Fruit fly (Drosophila melanogaster) whole organism, embryonic: ENCODE results near the gene Cat.

Source experiments
- Adf1 ChIP-seq: fragments of 200-800 bp; sonication (Bioruptor generic); IDR thresholded peaks from 2 replicates; pipeline ENCODE4 v1.3.6; 2022; ENCODE audit warnings: missing biosample characterization, missing genetic modification characterization
- Atf-2 ChIP-seq: fragments of 200-800 bp; sonication (Bioruptor generic); optimal IDR thresholded peaks from 2 replicates; lab custom pipeline; 2016; ENCODE audit warnings: missing biosample characterization, missing genetic modification characterization
- CG10147 ChIP-seq: fragments of 200-800 bp; sonication (Bioruptor generic); optimal IDR thresholded peaks from 2 replicates; lab custom pipeline; 2019; ENCODE audit warnings: missing biosample characterization, mild to moderate bottlenecking, missing genetic modification characterization, moderate library complexity
- CG10274 ChIP-seq: fragments of 200-800 bp; sonication (Bioruptor generic); optimal IDR thresholded peaks from 3 replicates; lab custom pipeline; 2017; ENCODE audit warnings: missing biosample characterization, mild to moderate bottlenecking, missing genetic modification characterization
- CG10366 ChIP-seq: fragments of 200-800 bp; sonication (Bioruptor generic); IDR thresholded peaks from 2 replicates; pipeline ENCODE4 v1.3.6; 2022; ENCODE audit warnings: missing biosample characterization, missing genetic modification characterization
- CG10959 ChIP-seq: fragments of 200-800 bp; sonication (Bioruptor generic); IDR thresholded peaks from 2 replicates; pipeline ENCODE4 v1.3.6; 2022; ENCODE audit warnings: missing biosample characterization, missing genetic modification characterization
- CG12299 ChIP-seq: fragments of 200-800 bp; sonication (Bioruptor generic); optimal IDR thresholded peaks from 2 replicates; lab custom pipeline; 2018; ENCODE audit warnings: missing biosample characterization, mild to moderate bottlenecking, missing genetic modification characterization
- CG12659 ChIP-seq: fragments of 200-800 bp; sonication (Bioruptor generic); optimal IDR thresholded peaks from 3 replicates; lab custom pipeline; 2017; ENCODE audit warnings: mild to moderate bottlenecking, missing biosample characterization, missing genetic modification reagents, missing genetic modification characterization
- CG12942 ChIP-seq: fragments of 200-800 bp; sonication (Bioruptor generic); optimal IDR thresholded peaks from 3 replicates; lab custom pipeline; 2016; ENCODE audit warnings: missing biosample characterization, missing genetic modification characterization
- CG13296 ChIP-seq: fragments of 200-800 bp; sonication (Bioruptor generic); optimal IDR thresholded peaks from 3 replicates; lab custom pipeline; 2018; ENCODE audit warnings: missing biosample characterization, mild to moderate bottlenecking, missing genetic modification characterization
- CG15011 ChIP-seq: fragments of 200-800 bp; sonication (Bioruptor generic); optimal IDR thresholded peaks from 3 replicates; lab custom pipeline; 2018; ENCODE audit warnings: missing biosample characterization, mild to moderate bottlenecking, missing genetic modification characterization
- CG16779 ChIP-seq: fragments of 200-800 bp; sonication (Bioruptor generic); IDR thresholded peaks from 2 replicates; pipeline ENCODE4 v1.3.6; 2022; ENCODE audit warnings: missing biosample characterization, missing genetic modification characterization
- CG17612 ChIP-seq: fragments of 200-800 bp; sonication (Bioruptor generic); IDR thresholded peaks from 2 replicates; pipeline ENCODE4 v1.3.6; 2022; ENCODE audit warnings: missing biosample characterization, missing genetic modification characterization
- CG1832 ChIP-seq: fragments of 200-800 bp; sonication (Bioruptor generic); optimal IDR thresholded peaks from 2 replicates; lab custom pipeline; 2017; ENCODE audit warnings: missing biosample characterization, mild to moderate bottlenecking, missing genetic modification characterization, inconsistent platforms
- CG2889 ChIP-seq: fragments of 200-800 bp; sonication (Bioruptor generic); IDR thresholded peaks from 3 replicates; pipeline ENCODE4 v1.3.6; 2022; ENCODE audit warnings: missing biosample characterization, missing genetic modification characterization
- CG43689 ChIP-seq: fragments of 200-800 bp; sonication (Bioruptor generic); IDR thresholded peaks from 2 replicates; pipeline ENCODE4 v1.3.6; 2022; ENCODE audit warnings: missing biosample characterization, missing genetic modification characterization
- CG4820 ChIP-seq: fragments of 200-800 bp; sonication (Bioruptor generic); optimal IDR thresholded peaks from 3 replicates; lab custom pipeline; 2016; ENCODE audit warnings: missing biosample characterization, missing genetic modification characterization
- CG6175 ChIP-seq: fragments of 200-800 bp; sonication (Bioruptor generic); IDR thresholded peaks from 3 replicates; pipeline ENCODE4 v1.3.6; 2022; ENCODE audit warnings: missing biosample characterization, missing genetic modification characterization
- CG6654 ChIP-seq: fragments of 200-800 bp; sonication (Bioruptor generic); optimal IDR thresholded peaks from 2 replicates; lab custom pipeline; 2017; ENCODE audit warnings: missing biosample characterization, mild to moderate bottlenecking, missing genetic modification characterization
- CG8478 ChIP-seq: fragments of >200 bp; optimal IDR thresholded peaks from 2 replicates; lab custom pipeline; 2018
- Camta ChIP-seq: fragments of 200-800 bp; sonication (Bioruptor generic); optimal IDR thresholded peaks from 2 replicates; lab custom pipeline; 2016; ENCODE audit warnings: missing biosample characterization, missing genetic modification characterization
- Dip2 ChIP-seq: fragments of 200-800 bp; sonication (Bioruptor generic); IDR thresholded peaks from 2 replicates; pipeline ENCODE4 v1.3.6; 2022; ENCODE audit warnings: missing biosample characterization, missing genetic modification characterization
- Dll ChIP-seq: fragments of 200-800 bp; sonication (Bioruptor generic); IDR thresholded peaks from 4 replicates; pipeline ENCODE4 v1.3.6; 2022; ENCODE audit warnings: missing biosample characterization, missing genetic modification characterization; ENCODE audit not compliant: partially characterized antibody
- Fer3 ChIP-seq: fragments of 200-800 bp; sonication (Bioruptor generic); optimal IDR thresholded peaks from 2 replicates; lab custom pipeline; 2018; ENCODE audit warnings: missing biosample characterization, mild to moderate bottlenecking, missing genetic modification characterization, moderate library complexity
- Hand ChIP-seq: fragments of 200-800 bp; sonication (Bioruptor generic); optimal IDR thresholded peaks from 2 replicates; lab custom pipeline; 2017; ENCODE audit warnings: mild to moderate bottlenecking, missing biosample characterization, missing genetic modification reagents, missing genetic modification characterization
- Nf-YB ChIP-seq: fragments of 200-800 bp; sonication (Bioruptor generic); optimal IDR thresholded peaks from 3 replicates; lab custom pipeline; 2019; ENCODE audit warnings: missing biosample characterization, mild to moderate bottlenecking, missing genetic modification characterization, moderate library complexity
- Oli ChIP-seq: fragments of 200-800 bp; sonication (Bioruptor generic); optimal IDR thresholded peaks from 2 replicates; lab custom pipeline; 2018; ENCODE audit warnings: missing biosample characterization, mild to moderate bottlenecking, missing genetic modification characterization, moderate library complexity
- PHDP ChIP-seq: fragments of 200-800 bp; sonication (Bioruptor generic); optimal IDR thresholded peaks from 3 replicates; lab custom pipeline; 2018; ENCODE audit warnings: missing biosample characterization, mild to moderate bottlenecking, missing genetic modification characterization, moderate library complexity
- Rx ChIP-seq: fragments of 200-800 bp; sonication (Bioruptor generic); IDR thresholded peaks from 2 replicates; pipeline ENCODE4 v1.3.6; 2022; ENCODE audit warnings: missing biosample characterization, missing genetic modification characterization
- Taf1 ChIP-seq: fragments of 200-800 bp; sonication (Bioruptor generic); IDR thresholded peaks from 2 replicates; pipeline ENCODE4 v1.3.6; 2022; ENCODE audit warnings: missing biosample characterization, missing genetic modification characterization
- bbx ChIP-seq: fragments of 200-800 bp; sonication (Bioruptor generic); IDR thresholded peaks from 2 replicates; pipeline ENCODE4 v1.3.6; 2022; ENCODE audit warnings: missing biosample characterization, missing genetic modification characterization; ENCODE audit not compliant: partially characterized antibody
- cad ChIP-seq: fragments of >200 bp; optimal IDR thresholded peaks from 2 replicates; lab custom pipeline; 2017; ENCODE audit warnings: missing biosample characterization, missing genetic modification characterization
- ci ChIP-seq: fragments of 200-800 bp; sonication (Bioruptor generic); IDR thresholded peaks from 3 replicates; pipeline ENCODE4 v1.3.6; 2022; ENCODE audit warnings: missing biosample characterization, missing genetic modification characterization
- corto ChIP-seq: fragments of 200-800 bp; sonication (Bioruptor generic); optimal IDR thresholded peaks from 2 replicates; lab custom pipeline; 2016; ENCODE audit warnings: missing biosample characterization, mild to moderate bottlenecking, missing genetic modification characterization, moderate library complexity
- dmrt11E ChIP-seq: fragments of 200-800 bp; sonication (Bioruptor generic); optimal IDR thresholded peaks from 3 replicates; lab custom pipeline; 2018; ENCODE audit warnings: missing biosample characterization, mild to moderate bottlenecking, missing genetic modification characterization, moderate library complexity
- dmrt99B ChIP-seq: fragments of 200-800 bp; sonication (Bioruptor generic); optimal IDR thresholded peaks from 2 replicates; lab custom pipeline; 2018; ENCODE audit warnings: missing biosample characterization, mild to moderate bottlenecking, missing genetic modification characterization, moderate library complexity
- fd102C ChIP-seq: fragments of 200-800 bp; sonication (Bioruptor generic); optimal IDR thresholded peaks from 2 replicates; lab custom pipeline; 2018; ENCODE audit warnings: missing biosample characterization, mild to moderate bottlenecking, missing genetic modification characterization, moderate library complexity
- gsb ChIP-seq: fragments of 200-800 bp; sonication (Bioruptor generic); IDR thresholded peaks from 2 replicates; pipeline ENCODE4 v1.3.6; 2022; ENCODE audit warnings: missing biosample characterization, missing genetic modification characterization
- h ChIP-seq: fragments of >200 bp; optimal IDR thresholded peaks from 2 replicates; lab custom pipeline; 2017
- hkb ChIP-seq, 2 experiments: fragments of 200-800 bp in 1 of 2; fragments of >200 bp in 1 of 2; sonication (Bioruptor generic) in 1 of 2; IDR thresholded peaks in 1 of 2; optimal IDR thresholded peaks in 1 of 2; 2 replicates each; pipeline versions ENCODE4 v1.3.6 to Lab custom; 2017 to 2022; ENCODE audit warnings: missing biosample characterization in 1 of 2, missing genetic modification characterization in 1 of 2
- kah ChIP-seq: fragments of 200-800 bp; sonication (Bioruptor generic); optimal IDR thresholded peaks from 2 replicates; lab custom pipeline; 2018; ENCODE audit warnings: missing biosample characterization, mild to moderate bottlenecking, missing genetic modification characterization
- mirr ChIP-seq: fragments of 200-800 bp; sonication (Bioruptor generic); optimal IDR thresholded peaks from 3 replicates; lab custom pipeline; 2018; ENCODE audit warnings: missing biosample characterization, mild to moderate bottlenecking, missing genetic modification characterization
- nom ChIP-seq: fragments of 200-800 bp; sonication (Bioruptor generic); optimal IDR thresholded peaks from 2 replicates; lab custom pipeline; 2017; ENCODE audit warnings: missing biosample characterization, missing genetic modification characterization, mild to moderate bottlenecking, moderate library complexity, missing genetic modification reagents
- p53 ChIP-seq: fragments of 200-800 bp; sonication (Bioruptor generic); optimal IDR thresholded peaks from 2 replicates; lab custom pipeline; 2016; ENCODE audit warnings: missing biosample characterization, missing genetic modification characterization
- pb ChIP-seq: fragments of 200-800 bp; sonication (Bioruptor generic); optimal IDR thresholded peaks from 3 replicates; lab custom pipeline; 2016; ENCODE audit warnings: missing biosample characterization, missing genetic modification characterization
- peb ChIP-seq: fragments of 200-800 bp; sonication (Bioruptor generic); IDR thresholded peaks from 2 replicates; pipeline ENCODE4 v1.3.6; 2022; ENCODE audit warnings: missing biosample characterization, missing genetic modification characterization
- sens-2 ChIP-seq: fragments of 200-800 bp; sonication (Bioruptor generic); IDR thresholded peaks from 2 replicates; pipeline ENCODE4 v1.3.6; 2022; ENCODE audit warnings: missing biosample characterization, missing genetic modification characterization
- sqz ChIP-seq: fragments of 200-800 bp; sonication (Bioruptor generic); optimal IDR thresholded peaks from 3 replicates; lab custom pipeline; 2018; ENCODE audit warnings: missing biosample characterization, mild to moderate bottlenecking, missing genetic modification characterization
- sug ChIP-seq: fragments of 200-800 bp; optimal IDR thresholded peaks from 2 replicates; lab custom pipeline; 2019; ENCODE audit warnings: missing biosample characterization, mild to moderate bottlenecking, missing genetic modification characterization, moderate library complexity
- tll ChIP-seq, 2 experiments: fragments of 200-800 bp in 1 of 2; fragments of >200 bp in 1 of 2; sonication (Bioruptor generic) in 1 of 2; optimal IDR thresholded peaks; 2 replicates each; lab custom pipeline; 2017 to 2019; ENCODE audit warnings: missing biosample characterization in 2 of 2, missing genetic modification characterization in 2 of 2, mild to moderate bottlenecking in 1 of 2, moderate library complexity in 1 of 2
- tna ChIP-seq: fragments of 200-800 bp; sonication (Bioruptor generic); IDR thresholded peaks from 2 replicates; pipeline ENCODE4 v1.3.6; 2022; ENCODE audit warnings: missing biosample characterization, missing genetic modification characterization; ENCODE audit not compliant: partially characterized antibody

Gene Cat

dm6 chr3L:18801194-18801695 lies 21.2 kb upstream of the Cat start, which contains the start of gene ftz-f1 (continued):
- peak; percentile 32 for TF ChIP-seq Nf-YB (GFP tag; lab: Kevin White, UChicago)
- TF ChIP-seq CG12942 (GFP tag; lab: Kevin White, UChicago), result no peak
- TF ChIP-seq CG43689, result no peak
- TF ChIP-seq Adf1 (GFP tag; lab: Robert Waterston, UW), result peak; percentile 68
- TF ChIP-seq corto (GFP tag; lab: Kevin White, UChicago), result peak; percentile 23
- TF ChIP-seq Atf-2, result no peak
- TF ChIP-seq Dll, result peak; percentile 76
- TF ChIP-seq mirr, result peak; percentile 85
- no peak for TF ChIP-seq Dip2
- no peak for TF ChIP-seq CG6654
- no peak; the same call in 2 of the 3 replicates for TF ChIP-seq ci (GFP tag; lab: Robert Waterston, UW)
- TF ChIP-seq CG12299 (tag; lab: Kevin White, UChicago), result peak; percentile 64
- peak; percentile 86 for TF ChIP-seq tna (GFP tag; lab: Robert Waterston, UW)
- TF ChIP-seq peb (GFP tag; lab: Robert Waterston, UW), result no peak
- no peak for TF ChIP-seq dmrt99B
- TF ChIP-seq h (lab: Kevin White, UChicago), result no peak
- TF ChIP-seq Hand (GFP tag; lab: Kevin White, UChicago), result no peak
- TF ChIP-seq CG8478 (lab: Kevin White, UChicago), result peak; percentile 69
- no peak for TF ChIP-seq hkb (optimal IDR thresholded peaks at IDR 0.05; lab: Kevin White, UChicago)
- 0 out of 2 replicates have a peak, but pooled peaks have one; percentile 11 for TF ChIP-seq hkb (GFP tag; IDR thresholded peaks at IDR 0.05; lab: Robert Waterston, UW)
- peak; percentile 54 for TF ChIP-seq CG13296 (GFP tag; lab: Kevin White, UChicago)
- TF ChIP-seq CG10366 (GFP tag; lab: Robert Waterston, UW), result no peak
- no peak for TF ChIP-seq tll (GFP tag; optimal IDR thresholded peaks at IDR 0.05; lab: Kevin White, UChicago)
- no peak for TF ChIP-seq CG10147 (GFP tag; lab: Kevin White, UChicago)
- no peak for TF ChIP-seq gsb
- no peak for TF ChIP-seq CG17612
- no peak; the same call in 1 of the 2 replicates for TF ChIP-seq sens-2 (GFP tag; lab: Robert Waterston, UW)
- TF ChIP-seq Oli (tag; lab: Kevin White, UChicago), result no peak
- no peak for TF ChIP-seq Fer3 (tag; lab: Kevin White, UChicago)
- TF ChIP-seq CG6175, result no peak
- TF ChIP-seq CG15011 (GFP tag; lab: Kevin White, UChicago), result no peak
- no peak for TF ChIP-seq CG10274 (GFP tag; lab: Kevin White, UChicago)
- TF ChIP-seq CG12659 (GFP tag; lab: Kevin White, UChicago), result peak; percentile 57
- no peak for TF ChIP-seq CG2889 (GFP tag; lab: Robert Waterston, UW)
- no peak for TF ChIP-seq cad (GFP tag; lab: Kevin White, UChicago)
- no peak for TF ChIP-seq nom (GFP tag; lab: Kevin White, UChicago)
- TF ChIP-seq sug (tag; lab: Kevin White, UChicago), result peak; percentile 78
- peak; percentile 67 for TF ChIP-seq CG16779 (GFP tag; lab: Robert Waterston, UW)
- peak; percentile 84 for TF ChIP-seq CG1832 (GFP tag; lab: Kevin White, UChicago)
- no peak for TF ChIP-seq CG10959
- TF ChIP-seq bbx (GFP tag; lab: Robert Waterston, UW), result peak; percentile 94
- no peak for TF ChIP-seq CG4820 (GFP tag; lab: Kevin White, UChicago)
- TF ChIP-seq fd102C (GFP tag; lab: Kevin White, UChicago), result no peak
- no peak for TF ChIP-seq kah (GFP tag; lab: Kevin White, UChicago)
- no peak for TF ChIP-seq p53 (GFP tag; lab: Kevin White, UChicago)
- TF ChIP-seq dmrt11E (tag; lab: Kevin White, UChicago), result no peak
- no peak for TF ChIP-seq Rx (GFP tag; lab: Robert Waterston, UW)
- TF ChIP-seq Camta (GFP tag; lab: Kevin White, UChicago), result no peak
- TF ChIP-seq Taf1 (GFP tag; lab: Robert Waterston, UW), result no peak
- no peak for TF ChIP-seq pb
- TF ChIP-seq sqz (GFP tag; lab: Kevin White, UChicago), result peak; percentile 36
- peak; percentile 20 for TF ChIP-seq PHDP
